Fruit fly (Drosophila melanogaster) whole organism, adult: Measurements from ENCODE around the gene Zmynd10.
A peak's percentile ranks its signal among the peaks of the same experiment; 100 is the strongest.

ENCODE experiments used
- CG11617 ChIP-seq: fragments of 200-800 bp; sonication (Bioruptor generic); optimal IDR thresholded peaks from 2 replicates; lab custom pipeline; 2017; ENCODE audit warnings: mild to moderate bottlenecking, missing biosample characterization, missing genetic modification reagents, missing genetic modification characterization
- CG12768 ChIP-seq: fragments of 200-800 bp; sonication (Bioruptor generic); optimal IDR thresholded peaks from 2 replicates; lab custom pipeline; 2017; ENCODE audit warnings: missing biosample characterization, missing genetic modification characterization, mild to moderate bottlenecking, moderate library complexity, missing genetic modification reagents
- CG33017 ChIP-seq: fragments of 200-800 bp; sonication (Bioruptor generic); optimal IDR thresholded peaks from 2 replicates; lab custom pipeline; 2018; ENCODE audit warnings: missing biosample characterization, mild to moderate bottlenecking, missing genetic modification characterization, moderate library complexity
- CG7045 ChIP-seq: fragments of 200-800 bp; sonication (Bioruptor generic); optimal IDR thresholded peaks from 2 replicates; lab custom pipeline; 2017; ENCODE audit warnings: missing biosample characterization, mild to moderate bottlenecking, missing genetic modification characterization
- Clk ChIP-seq: fragments of 200-800 bp; sonication (Bioruptor generic); optimal IDR thresholded peaks from 2 replicates; lab custom pipeline; 2017; ENCODE audit warnings: missing biosample characterization, missing genetic modification characterization
- Hr96 ChIP-seq: fragments of 200-800 bp; sonication (Bioruptor generic); optimal IDR thresholded peaks from 2 replicates; lab custom pipeline; 2016; ENCODE audit warnings: missing biosample characterization, missing genetic modification characterization
- cic ChIP-seq: fragments of 200-800 bp; sonication (Bioruptor generic); optimal IDR thresholded peaks from 2 replicates; lab custom pipeline; 2017; ENCODE audit warnings: missing biosample characterization, mild to moderate bottlenecking, missing genetic modification characterization, moderate library complexity
- cnc ChIP-seq, 2 experiments: fragments of >200 bp; optimal IDR thresholded peaks; 2 replicates each; lab custom pipeline; 2017
- kay ChIP-seq: fragments of 200-800 bp; sonication (Bioruptor generic); peaks from one replicate; lab custom pipeline; 2016; ENCODE audit warnings: missing biosample characterization, missing genetic modification characterization, borderline replicate concordance
- ovo ChIP-seq: fragments of 200-800 bp; sonication (Bioruptor generic); optimal IDR thresholded peaks from 2 replicates; lab custom pipeline; 2016; ENCODE audit warnings: missing biosample characterization, missing genetic modification characterization

- TF ChIP-seq cic (GFP tag; lab: Kevin White, UChicago) (peak; percentile 29), Clk (no peak), kay (GFP tag; lab: Kevin White, UChicago) (peak; percentile 77), CG12768 (GFP tag; lab: Kevin White, UChicago) (no peak), CG33017 (tag; lab: Kevin White, UChicago) (no peak), CG7045 (GFP tag; lab: Kevin White, UChicago) (no peak), Hr96 (GFP tag; lab: Kevin White, UChicago) (no peak), CG11617 (no peak), cnc (optimal IDR thresholded peaks at IDR 0.05; lab: Kevin White, UChicago) (no peak), ovo (GFP tag; lab: Kevin White, UChicago) (no peak)
Measured at dm6 chr3L:13019249-13019956, 6.8 kb downstream of the Zmynd10 start.
